Worm (Caenorhabditis elegans) whole organism, L4 larva: ENCODE measurements around the gene Y66D12A.3.

Experiments used
- Y48G9A.11 ChIP-seq: fragments of 200-800 bp; sonication (Bioruptor generic); IDR thresholded peaks from 2 replicates; pipeline ENCODE4 v1.3.6; 2022; ENCODE audit warnings: missing genetic modification reagents, missing genetic modification characterization, missing compliant biosample characterization
- ZK337.2 ChIP-seq: fragments of 200-800 bp; sonication (Bioruptor generic); IDR thresholded peaks from 2 replicates; pipeline ENCODE4 v1.3.6; 2022; ENCODE audit warnings: missing genetic modification reagents, missing genetic modification characterization, missing compliant biosample characterization
- ZK546.5 ChIP-seq, 2 experiments: sonication (generic microtip); optimal IDR thresholded peaks; 2 replicates each; lab custom pipeline; 2017; ENCODE audit warnings: missing biosample characterization in 2 of 2, missing genetic modification characterization in 2 of 2
- ceh-32 ChIP-seq: sonication (generic microtip); optimal IDR thresholded peaks from 2 replicates; lab custom pipeline; 2016; ENCODE audit warnings: mild to moderate bottlenecking, missing genetic modification characterization, missing compliant biosample characterization; ENCODE audit not compliant: poor library complexity
- ceh-62 ChIP-seq: sonication (generic microtip); optimal IDR thresholded peaks from 2 replicates; lab custom pipeline; 2017; ENCODE audit warnings: missing biosample characterization, missing genetic modification characterization
- daf-19 ChIP-seq: fragments of 200-800 bp; sonication (Bioruptor generic); conservative IDR thresholded peaks from 2 replicates; pipeline ENCODE4 v1.3.6; 2022; ENCODE audit warnings: missing genetic modification characterization, missing compliant biosample characterization
- dmd-6 ChIP-seq: fragments of 200-800 bp; sonication (Bioruptor generic); IDR thresholded peaks from 2 replicates; pipeline ENCODE4 v1.3.6; 2022; ENCODE audit warnings: missing genetic modification reagents, missing genetic modification characterization, missing compliant biosample characterization
- dmd-8 ChIP-seq: fragments of 200-800 bp; sonication (Bioruptor generic); IDR thresholded peaks from 2 replicates; pipeline ENCODE4 v1.3.6; 2022; ENCODE audit warnings: missing genetic modification characterization, missing compliant biosample characterization
- dmd-9 ChIP-seq: fragments of 200-800 bp; sonication (Bioruptor generic); IDR thresholded peaks from 2 replicates; pipeline ENCODE4 v1.3.6; 2022; ENCODE audit warnings: missing genetic modification reagents, missing genetic modification characterization, missing compliant biosample characterization
- dpl-1 ChIP-seq: fragments of 150-350 bp; optimal IDR thresholded peaks from 2 replicates; lab custom pipeline; 2014; ENCODE audit warnings: missing biosample characterization, missing genetic modification reagents, missing genetic modification characterization
- duxl-1 ChIP-seq: sonication (generic microtip); optimal IDR thresholded peaks from 2 replicates; lab custom pipeline; 2016; ENCODE audit warnings: mild to moderate bottlenecking, missing genetic modification characterization, moderate library complexity, missing compliant biosample characterization; ENCODE audit not compliant: poor library complexity
- egl-43 ChIP-seq: fragments of 200-800 bp; sonication (Bioruptor generic); IDR thresholded peaks from 2 replicates; pipeline ENCODE4 v1.3.6; 2022; ENCODE audit warnings: missing genetic modification reagents, missing genetic modification characterization, missing compliant biosample characterization
- fos-1 ChIP-seq: fragments of 150-350 bp; optimal IDR thresholded peaks from 2 replicates; lab custom pipeline; 2014; ENCODE audit warnings: missing biosample characterization, missing genetic modification characterization
- lim-7 ChIP-seq: fragments of 200-800 bp; sonication (Bioruptor generic); IDR thresholded peaks from 2 replicates; pipeline ENCODE4 v1.3.6; 2022; ENCODE audit warnings: missing genetic modification characterization, missing compliant biosample characterization
- lin-1 ChIP-seq: fragments of 200-800 bp; sonication (Bioruptor generic); IDR thresholded peaks from 2 replicates; pipeline ENCODE4 v1.3.6; 2022; ENCODE audit warnings: missing genetic modification reagents, missing genetic modification characterization, missing compliant biosample characterization
- lin-15B ChIP-seq: fragments of 150-350 bp; sonication (generic microtip); optimal IDR thresholded peaks from 3 replicates; lab custom pipeline; 2014; ENCODE audit warnings: missing biosample characterization, missing genetic modification characterization
- lin-29 ChIP-seq: fragments of 200-800 bp; sonication (Bioruptor generic); IDR thresholded peaks from 2 replicates; pipeline ENCODE4 v1.3.6; 2022; ENCODE audit warnings: missing genetic modification reagents, missing genetic modification characterization, missing compliant biosample characterization
- lir-3 ChIP-seq: sonication (generic microtip); optimal IDR thresholded peaks from 2 replicates; lab custom pipeline; 2016; ENCODE audit warnings: mild to moderate bottlenecking, missing genetic modification characterization, missing compliant biosample characterization
- lsy-2 ChIP-seq, 2 experiments: fragments of 150-350 bp in 1 of 2; sonication (generic microtip) in 1 of 2; optimal IDR thresholded peaks; 2 replicates each; lab custom pipeline; 2014 to 2017; ENCODE audit warnings: missing biosample characterization in 2 of 2, missing genetic modification characterization in 2 of 2
- madf-9 ChIP-seq: fragments of 200-800 bp; sonication (Bioruptor generic); conservative IDR thresholded peaks from 2 replicates; pipeline ENCODE4 v1.3.6; 2022; ENCODE audit warnings: missing genetic modification reagents, missing genetic modification characterization, missing compliant biosample characterization
- mdl-1 ChIP-seq, 2 experiments: fragments of 150-350 bp in 1 of 2; sonication (generic microtip) in 1 of 2; optimal IDR thresholded peaks; 2 replicates each; lab custom pipeline; 2014 to 2017; ENCODE audit warnings: missing biosample characterization in 2 of 2, missing genetic modification characterization in 2 of 2
- mdt-29 ChIP-seq: fragments of 200-800 bp; sonication (Bioruptor generic); IDR thresholded peaks from 2 replicates; pipeline ENCODE4 v1.3.6; 2022; ENCODE audit warnings: missing genetic modification reagents, missing genetic modification characterization, missing compliant biosample characterization
- mxl-3 ChIP-seq: fragments of 200-800 bp; sonication (Bioruptor generic); optimal IDR thresholded peaks from 2 replicates; lab custom pipeline; 2018; ENCODE audit warnings: mild to moderate bottlenecking, missing genetic modification characterization, missing compliant biosample characterization
- nhr-11 ChIP-seq: fragments of 150-350 bp; optimal IDR thresholded peaks from 2 replicates; lab custom pipeline; 2014; ENCODE audit warnings: missing biosample characterization, missing genetic modification characterization
- nhr-237 ChIP-seq: sonication (generic microtip); optimal IDR thresholded peaks from 2 replicates; lab custom pipeline; 2017; ENCODE audit warnings: missing biosample characterization, missing genetic modification characterization
- nhr-25 ChIP-seq: sonication (generic microtip); optimal IDR thresholded peaks from 2 replicates; lab custom pipeline; 2017; ENCODE audit warnings: missing genetic modification characterization, mild to moderate bottlenecking, missing compliant biosample characterization, antibody characterized with exemption, moderate library complexity, borderline replicate concordance; ENCODE audit not compliant: insufficient read depth
- nhr-28 ChIP-seq: fragments of 150-350 bp; optimal IDR thresholded peaks from 2 replicates; lab custom pipeline; 2014; ENCODE audit warnings: missing biosample characterization, missing genetic modification characterization
- nhr-42 ChIP-seq: fragments of 200-800 bp; sonication (Bioruptor generic); IDR thresholded peaks from 2 replicates; pipeline ENCODE4 v1.3.6; 2022; ENCODE audit warnings: missing genetic modification characterization, missing compliant biosample characterization
- pha-4 ChIP-seq, 2 experiments: fragments of 150-350 bp in 1 of 2; fragments of 200-800 bp in 1 of 2; sonication (Bioruptor generic) in 1 of 2; IDR thresholded peaks in 1 of 2; optimal IDR thresholded peaks in 1 of 2; 2 replicates each; pipeline versions ENCODE4 v1.3.6 to Lab custom; 2014 to 2022; ENCODE audit warnings: missing genetic modification characterization in 2 of 2, missing genetic modification reagents in 2 of 2, missing biosample characterization in 1 of 2, missing compliant biosample characterization in 1 of 2
- php-3 ChIP-seq: fragments of 200-800 bp; sonication (Bioruptor generic); IDR thresholded peaks from 2 replicates; pipeline ENCODE4 v1.3.6; 2022; ENCODE audit warnings: missing genetic modification reagents, missing genetic modification characterization, missing compliant biosample characterization
- set-16 ChIP-seq: fragments of 200-800 bp; sonication (Bioruptor generic); IDR thresholded peaks from 2 replicates; pipeline ENCODE4 v1.3.6; 2022; ENCODE audit warnings: missing genetic modification reagents, missing genetic modification characterization, missing compliant biosample characterization
- snpc-1.2 ChIP-seq: fragments of 200-800 bp; sonication (Bioruptor generic); IDR thresholded peaks from 2 replicates; pipeline ENCODE4 v1.3.6; 2022; ENCODE audit warnings: missing genetic modification reagents, missing genetic modification characterization, missing compliant biosample characterization
- snpc-4 ChIP-seq: fragments of 150-350 bp; optimal IDR thresholded peaks from 2 replicates; lab custom pipeline; 2014; ENCODE audit warnings: missing biosample characterization, missing genetic modification characterization
- tag-97 ChIP-seq: fragments of 200-800 bp; sonication (Bioruptor generic); IDR thresholded peaks from 2 replicates; pipeline ENCODE4 v1.3.6; 2022; ENCODE audit warnings: missing genetic modification characterization, missing compliant biosample characterization
- unc-62 ChIP-seq, 3 experiments: fragments of 150-350 bp in 1 of 3; sonication (generic microtip); optimal IDR thresholded peaks in 2 of 3; peaks in 1 of 3; 1 replicate in 1 of 3; 2 replicates in 2 of 3; lab custom pipeline; 2014 to 2017; ENCODE audit warnings: missing biosample characterization in 3 of 3, missing genetic modification characterization in 3 of 3, missing genetic modification reagents in 3 of 3, missing genotype in 1 of 3
- vab-7 ChIP-seq: fragments of 200-800 bp; sonication (Bioruptor generic); IDR thresholded peaks from 2 replicates; pipeline ENCODE4 v1.3.6; 2022; ENCODE audit warnings: missing genetic modification reagents, missing genetic modification characterization, missing compliant biosample characterization
- zag-1 ChIP-seq: fragments of 150-350 bp; optimal IDR thresholded peaks from 2 replicates; lab custom pipeline; 2014; ENCODE audit warnings: missing biosample characterization, missing genetic modification characterization
- ztf-11 ChIP-seq: fragments of 150-350 bp; optimal IDR thresholded peaks from 2 replicates; lab custom pipeline; 2014; ENCODE audit warnings: missing biosample characterization, missing genetic modification characterization

Y66D12A.3 gene

DNA sequence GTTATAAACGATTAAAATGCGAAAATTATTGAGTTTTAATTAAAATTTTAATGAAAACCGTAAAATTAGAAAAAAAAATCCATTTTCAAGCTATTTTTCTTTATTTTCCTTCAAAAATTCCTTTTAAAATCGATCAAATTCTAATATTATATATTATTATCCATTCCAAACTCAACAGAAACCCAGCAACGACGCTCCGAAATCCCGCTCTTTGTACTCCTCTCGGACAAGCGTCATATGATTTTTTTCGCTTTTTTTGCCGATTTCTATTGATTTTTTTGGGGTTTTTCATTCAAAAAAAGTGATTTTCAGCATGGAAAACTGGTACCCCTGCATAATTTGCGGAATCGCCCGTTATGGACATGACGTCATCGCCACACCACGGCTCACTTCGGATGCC, 27.4 kb downstream of the Y66D12A.3 start, which contains the start of gene ceh-91:
ceh-91 (plus strand) TSS at position 301 of the 400 bp plus-strand sequence.
- TF ChIP-seq php-3 (GFP tag; lab: Robert Waterston, UW) (no peak), mdl-1 (tag; optimal IDR thresholded peaks at IDR 0.05; lab: Kevin White, UChicago) (no peak), ZK546.5 (tag; optimal IDR thresholded peaks at IDR 0.05; lab: Kevin White, UChicago) (no peak), tag-97 (GFP tag; lab: Robert Waterston, UW) (no peak), lin-29 (GFP tag; lab: Robert Waterston, UW) (no peak), lin-15B (tag; lab: Kevin White, UChicago) (no peak)

DNA sequence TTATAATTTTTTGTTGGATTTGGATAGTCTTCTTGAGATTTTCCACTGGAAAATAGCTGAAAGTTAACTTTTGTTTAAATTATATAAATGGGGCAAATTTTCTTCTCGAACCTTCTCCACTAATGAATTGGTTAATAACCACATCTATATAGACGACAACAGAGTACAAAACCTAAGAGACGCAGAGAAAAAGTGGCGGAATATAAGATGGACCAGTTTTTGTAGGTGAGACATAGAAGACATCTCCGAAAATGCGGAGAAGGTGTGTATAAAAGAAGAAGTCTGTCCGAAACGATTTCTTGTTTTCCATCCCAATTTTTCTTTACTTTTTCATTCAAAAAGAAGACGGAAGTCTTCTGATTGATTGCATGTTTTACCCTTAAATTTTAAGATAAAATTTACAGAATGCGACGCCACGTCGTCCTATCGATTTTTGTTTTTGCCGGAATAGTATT, 35.9 kb downstream of the Y66D12A.3 start, which contains the start of gene gly-8:
gly-8 (plus strand) TSS at position 405 of the 455 bp plus-strand sequence.
- TF ChIP-seq nhr-28 (tag; lab: Kevin White, UChicago) = peak; percentile 45
- no peak for TF ChIP-seq ZK337.2 (GFP tag; lab: Robert Waterston, UW)
- no peak for TF ChIP-seq dmd-6
- no peak for TF ChIP-seq mdt-29 (GFP tag; lab: Robert Waterston, UW)
- TF ChIP-seq lir-3 (tag; lab: Kevin White, UChicago) = no peak
- no peak for TF ChIP-seq vab-7
- TF ChIP-seq lsy-2 (tag; optimal IDR thresholded peaks at IDR 0.05; lab: Kevin White, UChicago) = peak in 1 of 2 experiments; percentile 43
- TF ChIP-seq dpl-1 (GFP tag; lab: Kevin White, UChicago) = peak; percentile 49
- no peak for TF ChIP-seq dmd-9 (GFP tag; lab: Robert Waterston, UW)
- TF ChIP-seq, all 104 proteins: peak for 3

DNA sequence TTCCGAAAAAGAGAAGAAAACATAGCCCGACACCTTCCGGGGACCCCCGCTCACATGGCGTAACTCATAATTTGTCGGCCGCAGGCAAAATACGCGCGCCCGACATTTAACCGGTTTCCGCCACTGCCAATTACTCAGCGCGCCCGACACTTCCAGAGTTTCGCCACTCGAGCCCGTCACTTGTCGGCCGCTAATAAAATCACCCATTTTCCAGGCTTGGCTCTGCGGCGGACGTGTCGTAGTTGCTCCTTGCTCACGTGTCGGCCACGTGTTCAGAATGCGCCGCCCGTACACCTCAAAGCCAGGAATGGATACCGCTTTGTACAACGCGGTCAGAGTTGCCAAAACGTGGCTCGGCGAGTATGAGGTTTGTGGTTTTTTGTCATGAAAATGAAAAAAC, 38.6 kb downstream of the Y66D12A.3 start:
- no peak for TF ChIP-seq nhr-28 (tag; lab: Kevin White, UChicago)
- TF ChIP-seq mdt-29 (GFP tag; lab: Robert Waterston, UW) = no peak
- TF ChIP-seq lin-1 (GFP tag; lab: Robert Waterston, UW) = no peak
- no peak for TF ChIP-seq Y48G9A.11 (GFP tag; lab: Robert Waterston, UW)
- TF ChIP-seq duxl-1 (tag; lab: Kevin White, UChicago) = peak; percentile 24
- no peak for TF ChIP-seq snpc-4 (tag; lab: Kevin White, UChicago)
- TF ChIP-seq daf-19 (GFP tag; lab: Robert Waterston, UW) = no peak
- no peak for TF ChIP-seq nhr-237 (tag; lab: Kevin White, UChicago)
- TF ChIP-seq egl-43 (GFP tag; lab: Robert Waterston, UW) = peak; percentile 58; the same call in 1 of the 2 replicates
- TF ChIP-seq zag-1 = no peak
- no peak for TF ChIP-seq php-3 (GFP tag; lab: Robert Waterston, UW)
- TF ChIP-seq lim-7 (GFP tag; lab: Robert Waterston, UW) = no peak
- TF ChIP-seq lin-29 (GFP tag; lab: Robert Waterston, UW) = 0 out of 2 replicates have a peak, but pooled peaks have one; percentile 22
- TF ChIP-seq ZK337.2 (GFP tag; lab: Robert Waterston, UW) = no peak
- TF ChIP-seq nhr-42 (GFP tag; lab: Robert Waterston, UW) = no peak
- no peak for TF ChIP-seq ztf-11 (tag; lab: Kevin White, UChicago)
- peak; percentile 68 for TF ChIP-seq set-16
- TF ChIP-seq madf-9 = no peak
- no peak for TF ChIP-seq unc-62 (GFP tag; optimal IDR thresholded peaks at IDR 0.05 in 1 of 2; lab: Kevin White, UChicago)
- TF ChIP-seq unc-62 (tag; optimal IDR thresholded peaks at IDR 0.05; lab: Kevin White, UChicago) = no peak
- TF ChIP-seq ceh-62 = no peak
- TF ChIP-seq snpc-1.2 = no peak
- no peak for TF ChIP-seq lir-3 (tag; lab: Kevin White, UChicago)
- no peak for TF ChIP-seq nhr-25 (tag; lab: Kevin White, UChicago)
- TF ChIP-seq mxl-3 (GFP tag; lab: Kevin White, UChicago) = peak; percentile 56
- TF ChIP-seq fos-1 (tag; lab: Kevin White, UChicago) = no peak
- TF ChIP-seq dmd-8 (GFP tag; lab: Robert Waterston, UW) = no peak
- TF ChIP-seq pha-4 (GFP tag; IDR thresholded peaks at IDR 0.05; lab: Robert Waterston, UW) = no peak
- no peak for TF ChIP-seq pha-4 (tag; optimal IDR thresholded peaks at IDR 0.05; lab: Kevin White, UChicago)
- TF ChIP-seq nhr-11 = no peak
- no peak for TF ChIP-seq ceh-32 (tag; lab: Kevin White, UChicago)
